Worm (Caenorhabditis elegans) whole organism, early embryonic: ENCODE results near the gene str-61.

Experiments
- B0310.2 ChIP-seq: sonication (generic microtip); optimal IDR thresholded peaks from 2 replicates; lab custom pipeline; 2016; ENCODE audit warnings: mild to moderate bottlenecking, missing genetic modification characterization, missing compliant biosample characterization
- F13C5.2 ChIP-seq: sonication (generic microtip); optimal IDR thresholded peaks from 2 replicates; lab custom pipeline; 2017; ENCODE audit warnings: mild to moderate bottlenecking, missing genetic modification characterization, inconsistent platforms, missing compliant biosample characterization
- aly-1 ChIP-seq: sonication (generic microtip); optimal IDR thresholded peaks from 2 replicates; lab custom pipeline; 2016; ENCODE audit warnings: missing genetic modification characterization, missing compliant biosample characterization
- ama-1 ChIP-seq: fragments of 150-350 bp; optimal IDR thresholded peaks from 2 replicates; lab custom pipeline; 2014
- ceh-13 ChIP-seq: fragments of 200-800 bp; sonication (Bioruptor generic); optimal IDR thresholded peaks from 2 replicates; lab custom pipeline; 2018; ENCODE audit warnings: mild to moderate bottlenecking, missing genetic modification characterization, missing compliant biosample characterization
- flt-1 ChIP-seq: fragments of 200-800 bp; sonication (Bioruptor generic); IDR thresholded peaks from 2 replicates; pipeline ENCODE4 v1.3.6; 2022; ENCODE audit warnings: missing genetic modification characterization, missing compliant biosample characterization
- hmbx-1 ChIP-seq: sonication (generic microtip); optimal IDR thresholded peaks from 2 replicates; lab custom pipeline; 2016; ENCODE audit warnings: mild to moderate bottlenecking, missing genetic modification characterization, missing compliant biosample characterization
- hmg-4 ChIP-seq: fragments of 200-800 bp; sonication (Bioruptor generic); optimal IDR thresholded peaks from 2 replicates; lab custom pipeline; 2018; ENCODE audit warnings: mild to moderate bottlenecking, missing genetic modification characterization, missing compliant biosample characterization
- hnd-1 ChIP-seq: sonication (generic microtip); optimal IDR thresholded peaks from 2 replicates; lab custom pipeline; 2016; ENCODE audit warnings: missing genetic modification characterization, missing compliant biosample characterization
- pes-1 ChIP-seq: fragments of 200-800 bp; sonication (Bioruptor generic); IDR thresholded peaks from 2 replicates; pipeline ENCODE4 v1.3.6; 2022; ENCODE audit warnings: missing genetic modification reagents, missing genetic modification characterization, missing compliant biosample characterization
- sea-1 ChIP-seq: fragments of 200-800 bp; sonication (Bioruptor generic); conservative IDR thresholded peaks from 2 replicates; pipeline ENCODE4 v1.3.6; 2022; ENCODE audit warnings: missing genetic modification characterization, missing compliant biosample characterization
- tra-4 ChIP-seq: sonication (generic microtip); optimal IDR thresholded peaks from 2 replicates; lab custom pipeline; 2017; ENCODE audit warnings: missing genetic modification characterization, missing compliant biosample characterization

- TF ChIP-seq flt-1 (GFP tag; lab: Robert Waterston, UW) (no peak), aly-1 (tag; lab: Kevin White, UChicago) (no peak), hmbx-1 (tag; lab: Kevin White, UChicago) (no peak), ama-1 (lab: Kevin White, UChicago) (no peak), tra-4 (tag; lab: Kevin White, UChicago) (no peak), hnd-1 (tag; lab: Kevin White, UChicago) (no peak), pes-1 (GFP tag; lab: Robert Waterston, UW) (no peak), sea-1 (GFP tag; lab: Robert Waterston, UW) (no peak), hmg-4 (GFP tag; lab: Kevin White, UChicago) (no peak), F13C5.2 (tag; lab: Kevin White, UChicago) (no peak), ceh-13 (no peak), B0310.2 (tag; lab: Kevin White, UChicago) (no peak)
Observed at ce11 chrV:16693732-16694131, 22.6 kb upstream of the str-61 start, which contains the start of gene srw-42.
